Worm (Caenorhabditis elegans) whole organism, L1 larva: ENCODE results near the gene mars-1.
A peak's percentile ranks its signal among the peaks of the same experiment; 100 is the strongest.

Experiments
- C04F5.9 ChIP-seq: sonication (generic microtip); optimal IDR thresholded peaks from 2 replicates; lab custom pipeline; 2016; ENCODE audit warnings: missing genetic modification characterization, missing compliant biosample characterization
- Y116A8C.19 ChIP-seq: sonication (generic microtip); optimal IDR thresholded peaks from 2 replicates; lab custom pipeline; 2016; ENCODE audit warnings: missing compliant biosample characterization, missing genetic modification characterization, borderline replicate concordance
- aha-1 ChIP-seq: fragments of 150-350 bp; optimal IDR thresholded peaks from 2 replicates; lab custom pipeline; 2014; ENCODE audit warnings: missing biosample characterization, missing genetic modification characterization
- aly-2 ChIP-seq: fragments of 150-350 bp; optimal IDR thresholded peaks from 2 replicates; lab custom pipeline; 2014; ENCODE audit warnings: missing biosample characterization, missing genetic modification characterization
- ceh-63 ChIP-seq: fragments of 200-800 bp; sonication (Bioruptor generic); optimal IDR thresholded peaks from 2 replicates; lab custom pipeline; 2018; ENCODE audit warnings: mild to moderate bottlenecking, missing genetic modification characterization, missing compliant biosample characterization
- dpl-1 ChIP-seq, 3 experiments: fragments of 150-350 bp in 2 of 3; sonication (generic microtip) in 1 of 3; optimal IDR thresholded peaks; 2 replicates each; lab custom pipeline; 2014 to 2017; ENCODE audit warnings: missing biosample characterization in 3 of 3, missing genetic modification characterization in 3 of 3, missing genetic modification reagents in 3 of 3
- efl-1 ChIP-seq, 4 experiments: fragments of 150-350 bp; optimal IDR thresholded peaks in 3 of 4; peaks in 1 of 4; 1 replicate in 1 of 4; 2 replicates in 3 of 4; lab custom pipeline; 2014; ENCODE audit warnings: missing biosample characterization in 2 of 4, missing genetic modification characterization in 2 of 4, missing genetic modification reagents in 2 of 4
- efl-3 ChIP-seq: fragments of 200-800 bp; sonication (Bioruptor generic); optimal IDR thresholded peaks from 2 replicates; lab custom pipeline; 2018; ENCODE audit warnings: mild to moderate bottlenecking, missing genetic modification characterization, missing compliant biosample characterization
- egl-27 ChIP-seq, 2 experiments: fragments of 150-350 bp in 1 of 2; sonication (generic microtip); optimal IDR thresholded peaks; 3 replicates each; lab custom pipeline; 2017 to 2018; ENCODE audit warnings: missing biosample characterization in 2 of 2, missing genetic modification characterization in 2 of 2, missing genetic modification reagents in 2 of 2
- fkh-4 ChIP-seq: sonication (generic microtip); optimal IDR thresholded peaks from 2 replicates; lab custom pipeline; 2016; ENCODE audit warnings: missing compliant biosample characterization, missing genetic modification characterization, borderline replicate concordance
- fkh-8 ChIP-seq: sonication (generic microtip); optimal IDR thresholded peaks from 2 replicates; lab custom pipeline; 2016; ENCODE audit warnings: mild to moderate bottlenecking, missing genetic modification characterization, missing compliant biosample characterization
- fos-1 ChIP-seq: fragments of 150-350 bp; optimal IDR thresholded peaks from 2 replicates; lab custom pipeline; 2014; ENCODE audit warnings: missing biosample characterization, missing genetic modification characterization
- hlh-17 ChIP-seq: fragments of 200-800 bp; sonication (Bioruptor generic); optimal IDR thresholded peaks from 2 replicates; lab custom pipeline; 2018; ENCODE audit warnings: missing genetic modification characterization, mild to moderate bottlenecking, missing compliant biosample characterization, moderate library complexity, borderline replicate concordance
- isw-1 ChIP-seq: fragments of 200-800 bp; sonication (Bioruptor generic); IDR thresholded peaks from 2 replicates; pipeline ENCODE4 v1.3.6; 2022; ENCODE audit warnings: missing genetic modification characterization, missing compliant biosample characterization
- lin-15B ChIP-seq: fragments of 150-350 bp; sonication (generic microtip); optimal IDR thresholded peaks from 3 replicates; lab custom pipeline; 2014; ENCODE audit warnings: missing biosample characterization, missing genetic modification characterization
- nhr-11 ChIP-seq: fragments of 150-350 bp; optimal IDR thresholded peaks from 2 replicates; lab custom pipeline; 2014; ENCODE audit warnings: missing biosample characterization, missing genetic modification characterization
- nhr-12 ChIP-seq: sonication (generic microtip); optimal IDR thresholded peaks from 2 replicates; lab custom pipeline; 2017; ENCODE audit warnings: missing biosample characterization, missing genetic modification characterization
- nhr-28 ChIP-seq: fragments of 150-350 bp; optimal IDR thresholded peaks from 2 replicates; lab custom pipeline; 2014; ENCODE audit warnings: missing biosample characterization, missing genetic modification characterization
- nhr-47 ChIP-seq: sonication (generic microtip); optimal IDR thresholded peaks from 2 replicates; lab custom pipeline; 2016; ENCODE audit warnings: mild to moderate bottlenecking, missing genetic modification characterization, moderate library complexity, missing compliant biosample characterization
- nhr-76 ChIP-seq: sonication (generic microtip); optimal IDR thresholded peaks from 2 replicates; lab custom pipeline; 2017; ENCODE audit warnings: missing biosample characterization, missing genetic modification characterization
- nhr-77 ChIP-seq: fragments of 150-350 bp; optimal IDR thresholded peaks from 2 replicates; lab custom pipeline; 2014; ENCODE audit warnings: missing biosample characterization, missing genetic modification characterization
- nhr-84 ChIP-seq: sonication (generic microtip); optimal IDR thresholded peaks from 2 replicates; lab custom pipeline; 2017; ENCODE audit warnings: missing biosample characterization, missing genetic modification characterization
- nhr-90 ChIP-seq: sonication (generic microtip); optimal IDR thresholded peaks from 2 replicates; lab custom pipeline; 2016; ENCODE audit warnings: mild to moderate bottlenecking, missing genetic modification characterization, missing compliant biosample characterization; ENCODE audit not compliant: poor library complexity
- pax-3 ChIP-seq: fragments of 200-800 bp; sonication (Bioruptor generic); optimal IDR thresholded peaks from 2 replicates; lab custom pipeline; 2018; ENCODE audit warnings: mild to moderate bottlenecking, missing genetic modification characterization, moderate library complexity, missing compliant biosample characterization
- skn-1 ChIP-seq: fragments of 150-350 bp; optimal IDR thresholded peaks from 2 replicates; lab custom pipeline; 2014; ENCODE audit warnings: missing biosample characterization, missing genetic modification characterization
- snu-23 ChIP-seq: sonication (generic microtip); optimal IDR thresholded peaks from 2 replicates; lab custom pipeline; 2016; ENCODE audit warnings: missing genetic modification characterization, missing compliant biosample characterization
- sptf-1 ChIP-seq: fragments of 150-350 bp; optimal IDR thresholded peaks from 2 replicates; lab custom pipeline; 2014; ENCODE audit warnings: missing biosample characterization, missing genetic modification characterization
- sup-37 ChIP-seq: fragments of 200-800 bp; sonication (Bioruptor generic); optimal IDR thresholded peaks from 2 replicates; lab custom pipeline; 2018; ENCODE audit warnings: mild to moderate bottlenecking, missing genetic modification characterization, missing compliant biosample characterization
- swsn-7 ChIP-seq: sonication (generic microtip); optimal IDR thresholded peaks from 2 replicates; lab custom pipeline; 2016; ENCODE audit warnings: missing genetic modification characterization, missing compliant biosample characterization
- tlp-1 ChIP-seq: fragments of 150-350 bp; optimal IDR thresholded peaks from 2 replicates; lab custom pipeline; 2014; ENCODE audit warnings: missing biosample characterization, missing genetic modification characterization
- unc-98 ChIP-seq: fragments of 200-800 bp; sonication (Bioruptor generic); IDR thresholded peaks from 2 replicates; pipeline ENCODE4 v1.3.6; 2022; ENCODE audit warnings: missing genetic modification characterization, missing compliant biosample characterization
- xbp-1 ChIP-seq: sonication (generic microtip); optimal IDR thresholded peaks from 2 replicates; lab custom pipeline; 2016; ENCODE audit warnings: missing genetic modification characterization, missing compliant biosample characterization
- zag-1 ChIP-seq: fragments of 150-350 bp; optimal IDR thresholded peaks from 2 replicates; lab custom pipeline; 2014; ENCODE audit warnings: missing biosample characterization, missing genetic modification characterization
- zip-4 ChIP-seq: fragments of 200-800 bp; sonication (Bioruptor generic); optimal IDR thresholded peaks from 2 replicates; lab custom pipeline; 2018; ENCODE audit warnings: mild to moderate bottlenecking, missing genetic modification characterization, moderate library complexity, missing compliant biosample characterization

The mars-1 gene

DNA sequence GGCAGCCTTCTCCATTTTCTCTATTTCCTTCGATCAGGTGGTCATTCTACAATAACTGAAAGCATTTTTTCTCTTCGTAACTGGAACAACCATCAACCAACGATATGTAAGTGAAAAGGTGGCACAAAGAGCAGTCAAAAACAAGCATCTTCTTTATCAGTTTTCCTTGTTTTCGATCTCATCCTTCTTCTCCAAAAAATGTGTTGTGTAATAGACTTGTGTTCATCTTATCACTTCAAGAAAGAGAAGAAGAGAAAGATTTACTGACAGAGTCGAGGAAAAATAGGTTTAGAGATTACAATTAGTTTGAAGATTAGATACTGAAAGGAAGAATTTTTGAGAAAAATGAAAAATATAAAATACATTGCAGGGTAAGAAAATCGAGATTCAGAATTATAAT lies 10.1 kb upstream of the mars-1 start (continued):
- no peak for TF ChIP-seq aly-2 (tag; lab: Kevin White, UChicago)
- TF ChIP-seq fos-1 (tag; lab: Kevin White, UChicago) = no peak
- TF ChIP-seq efl-3 (GFP tag; lab: Kevin White, UChicago) = no peak

DNA sequence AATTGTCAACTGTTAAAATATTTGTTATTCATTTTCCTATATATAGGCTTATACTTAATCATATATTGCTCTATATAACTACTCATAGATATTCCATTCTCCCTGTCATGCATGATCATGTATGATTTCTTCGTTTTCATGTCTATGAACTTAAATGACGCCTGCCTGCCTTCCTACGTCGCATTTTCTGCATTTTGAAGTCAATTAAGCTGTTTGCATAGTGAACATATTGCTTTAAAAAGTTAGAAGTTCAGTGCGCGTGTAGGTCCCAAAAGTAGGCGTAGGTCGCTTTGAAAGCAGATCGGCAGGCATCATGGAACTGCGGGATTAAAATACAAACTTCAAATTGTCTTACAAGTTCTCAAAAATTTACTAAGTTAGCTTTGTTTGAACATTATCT lies 9.4 kb upstream of the mars-1 start:
- TF ChIP-seq hlh-17 = peak; percentile 29
- TF ChIP-seq pax-3 (tag; lab: Kevin White, UChicago) = no peak
- no peak for TF ChIP-seq zag-1 (tag; lab: Kevin White, UChicago)

DNA sequence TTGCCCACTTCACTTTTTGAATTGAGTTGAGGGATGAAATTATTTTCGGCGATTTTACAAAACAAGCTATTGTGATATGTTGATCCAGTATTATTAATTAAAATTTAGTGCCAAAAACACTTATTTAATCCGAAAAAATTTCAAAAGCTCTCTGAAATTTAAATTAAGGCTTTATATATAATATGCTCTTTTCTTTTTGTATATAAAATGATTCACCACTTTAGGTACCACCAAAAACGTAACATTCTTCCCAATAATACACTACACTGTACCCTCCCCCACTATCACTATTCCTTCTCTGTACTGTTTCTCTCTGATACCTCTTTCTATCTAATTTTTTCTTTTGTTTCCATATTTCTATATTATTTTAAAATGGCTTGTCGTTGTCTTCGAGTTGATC lies 8.5 kb upstream of the mars-1 start, which contains the start of gene prx-2:
Gene prx-2 (plus strand): TSS at position 301 of the 400 bp plus-strand sequence.
- TF ChIP-seq lin-15B (tag; lab: Kevin White, UChicago) (no peak), nhr-76 (tag; lab: Kevin White, UChicago) (no peak), nhr-77 (tag; lab: Kevin White, UChicago) (no peak), dpl-1 (GFP tag; optimal IDR thresholded peaks at IDR 0.05; lab: Kevin White, UChicago) (no peak), C04F5.9 (tag; lab: Kevin White, UChicago) (no peak), nhr-11 (tag; lab: Kevin White, UChicago) (no peak), nhr-90 (no peak), Y116A8C.19 (tag; lab: Kevin White, UChicago) (no peak), sup-37 (GFP tag; lab: Kevin White, UChicago) (no peak)

DNA sequence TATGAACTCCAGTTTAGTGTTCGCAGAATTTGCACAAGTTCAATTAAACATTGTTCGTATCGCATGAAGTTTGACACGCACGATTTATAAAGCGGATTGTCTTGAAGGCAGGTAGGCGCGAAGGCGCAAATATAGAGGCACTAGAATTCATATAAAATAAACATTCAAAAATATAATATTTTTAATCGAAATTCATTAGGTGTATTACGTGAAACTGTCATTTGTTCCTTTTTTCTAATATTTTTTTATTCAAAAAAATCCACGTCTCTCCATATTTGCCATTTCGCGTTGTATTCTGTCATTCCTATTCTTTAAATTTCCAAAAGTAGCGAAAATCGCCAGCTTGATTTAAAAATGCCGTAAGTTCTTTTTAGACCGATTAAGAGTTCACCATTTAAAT lies 6.5 kb upstream of the mars-1 start, which contains the start of gene ZK809.1:
Gene ZK809.1 (plus strand): TSS at position 301 of the 400 bp plus-strand sequence.
- TF ChIP-seq fkh-8 (tag; lab: Kevin White, UChicago) (no peak), egl-27 (tag; optimal IDR thresholded peaks at IDR 0.05; lab: Kevin White, UChicago) (no peak), nhr-12 (tag; lab: Kevin White, UChicago) (no peak), ceh-63 (GFP tag; lab: Kevin White, UChicago) (no peak), aha-1 (tag; lab: Kevin White, UChicago) (no peak), nhr-47 (no peak), zip-4 (GFP tag; lab: Kevin White, UChicago) (no peak), fkh-4 (no peak), C04F5.9 (tag; lab: Kevin White, UChicago) (no peak), pax-3 (tag; lab: Kevin White, UChicago) (no peak), snu-23 (GFP tag; lab: Kevin White, UChicago) (no peak), tlp-1 (no peak), Y116A8C.19 (tag; lab: Kevin White, UChicago) (no peak), swsn-7 (tag; lab: Kevin White, UChicago) (no peak), efl-1 (optimal IDR thresholded peaks at IDR 0.05; lab: Kevin White, UChicago) (no peak), efl-1 (GFP tag; optimal IDR thresholded peaks at IDR 0.05 in 1 of 2; lab: Kevin White, UChicago) (no peak), nhr-28 (no peak), nhr-84 (tag; lab: Kevin White, UChicago) (no peak)

DNA sequence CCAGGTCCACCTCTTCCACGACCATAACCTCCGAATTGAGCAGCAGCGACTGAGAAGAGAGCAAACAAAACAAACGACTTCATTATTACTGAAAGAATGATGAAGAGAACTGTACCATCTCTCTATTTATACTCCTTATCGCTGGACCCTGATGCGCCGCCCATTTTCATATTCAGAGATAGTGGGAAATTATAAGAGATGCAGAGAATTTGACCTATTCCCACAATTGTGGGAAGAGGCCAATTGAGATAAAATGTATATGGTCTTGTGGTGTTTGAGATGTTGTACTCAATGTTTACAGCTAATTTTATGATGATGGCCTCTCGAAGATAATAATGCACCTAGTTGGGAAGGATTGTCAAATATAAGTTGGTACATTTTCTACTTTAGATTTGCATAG lies 5.6 kb upstream of the mars-1 start, which contains the start of gene ttr-50:
Gene ttr-50 (minus strand): TSS at position 101 of the 400 bp plus-strand sequence.
- no peak for TF ChIP-seq isw-1 (GFP tag; lab: Robert Waterston, UW)
- TF ChIP-seq xbp-1 (tag; lab: Kevin White, UChicago) = no peak
- TF ChIP-seq unc-98 = no peak
- no peak for TF ChIP-seq sptf-1 (tag; lab: Kevin White, UChicago)
- no peak for TF ChIP-seq skn-1 (tag; lab: Kevin White, UChicago)
- TF ChIP-seq aly-2 (tag; lab: Kevin White, UChicago) = no peak
- TF ChIP-seq zag-1 (tag; lab: Kevin White, UChicago) = no peak
